Worm (Caenorhabditis elegans): ENCODE measurements around the gene T28D6.7.
A peak's percentile ranks its signal among the peaks of the same experiment; 100 is the strongest.

- peak; percentile 98 for TF ChIP-seq unc-42 (tag; optimal IDR thresholded peaks at IDR 0.05)
- TF ChIP-seq hlh-30 (tag; optimal IDR thresholded peaks at IDR 0.05; ENCODE audit: insufficient read depth) = no peak
- TF ChIP-seq sdc-2 (tag; optimal IDR thresholded peaks at IDR 0.05) = peak; percentile 44
- TF ChIP-seq dmd-4 (tag; optimal IDR thresholded peaks at IDR 0.05; ENCODE audit: borderline replicate concordance) = peak; percentile 73
- no peak for TF ChIP-seq sox-2 (GFP tag; IDR thresholded peaks at IDR 0.05)
- peak; percentile 93 for TF ChIP-seq ceh-2 (tag; optimal IDR thresholded peaks at IDR 0.05)
Measured at ce11 chrIII:11317164-11317620, 29.1 kb downstream of the T28D6.7 start, which contains the start of gene mcm-10.

Measured in whole organism, late embryonic.